Fruit fly (Drosophila melanogaster): Measurements from ENCODE around the gene Sytbeta.

Sytbeta gene

DNA sequence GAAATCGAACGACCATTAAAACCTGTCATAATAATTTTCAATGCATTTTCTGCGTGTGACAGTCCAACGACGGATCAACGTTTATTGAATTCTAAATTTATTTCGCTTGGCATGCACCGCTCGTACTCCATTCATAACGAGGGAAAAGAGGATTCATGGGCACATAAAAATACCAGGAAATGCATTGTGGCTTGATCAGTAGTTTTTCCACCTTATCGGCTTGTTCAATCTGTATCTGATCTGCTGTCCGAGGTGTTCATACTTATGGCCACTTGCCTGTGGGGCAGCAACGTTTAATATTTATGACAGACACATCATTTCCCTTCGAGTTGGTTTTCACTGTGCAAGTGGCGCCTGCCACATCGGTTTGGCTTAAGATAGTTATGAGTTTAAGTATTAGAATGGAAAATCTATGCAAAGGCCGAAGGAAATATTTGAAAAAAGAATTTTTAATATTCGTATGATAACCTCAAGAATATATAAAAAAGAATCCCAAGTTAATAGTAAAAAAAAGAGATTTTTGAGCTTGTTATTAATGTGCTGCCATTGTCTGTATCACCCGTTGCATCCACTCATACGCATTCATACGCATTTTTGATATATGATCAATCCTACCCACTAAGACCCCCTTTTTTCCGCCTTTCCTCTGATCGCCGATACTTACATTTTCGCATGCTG, 57.4 kb downstream of the Sytbeta start (continued):
- TF ChIP-seq Met (GFP tag; optimal IDR thresholded peaks at IDR 0.05) (peak; percentile 42), dsx (GFP tag; optimal IDR thresholded peaks at IDR 0.05; ENCODE audit: poor library complexity, severe bottlenecking) (peak; percentile 8), svp (GFP tag) (peak; percentile 69), acj6 (GFP tag; optimal IDR thresholded peaks at IDR 0.05) (peak; percentile 24), Hr38 (GFP tag; optimal IDR thresholded peaks at IDR 0.05) (no peak), Ets96B (tag; optimal IDR thresholded peaks at IDR 0.05) (peak; percentile 45), Hr4 (GFP tag; optimal IDR thresholded peaks at IDR 0.05) (peak; percentile 31), CG1621 (tag; optimal IDR thresholded peaks at IDR 0.05) (no peak), Gug (GFP tag; IDR thresholded peaks at IDR 0.05) (no peak), CG6792 (GFP tag; optimal IDR thresholded peaks at IDR 0.05) (peak; percentile 8), vri (GFP tag; optimal IDR thresholded peaks at IDR 0.05) (no peak), CG15336 (GFP tag; IDR thresholded peaks at IDR 0.05) (peak; percentile 55), Blimp-1 (GFP tag; optimal IDR thresholded peaks at IDR 0.05) (no peak), CG6276 (GFP tag; optimal IDR thresholded peaks at IDR 0.05) (no peak), Smox (GFP tag; optimal IDR thresholded peaks at IDR 0.05) (peak; percentile 18), esn (GFP tag; optimal IDR thresholded peaks at IDR 0.05) (peak; percentile 28), CG6854 (GFP tag; optimal IDR thresholded peaks at IDR 0.05) (no peak), Eip78C (GFP tag) (peak; percentile 90), achi (GFP tag; optimal IDR thresholded peaks at IDR 0.05) (peak; percentile 54)

DNA sequence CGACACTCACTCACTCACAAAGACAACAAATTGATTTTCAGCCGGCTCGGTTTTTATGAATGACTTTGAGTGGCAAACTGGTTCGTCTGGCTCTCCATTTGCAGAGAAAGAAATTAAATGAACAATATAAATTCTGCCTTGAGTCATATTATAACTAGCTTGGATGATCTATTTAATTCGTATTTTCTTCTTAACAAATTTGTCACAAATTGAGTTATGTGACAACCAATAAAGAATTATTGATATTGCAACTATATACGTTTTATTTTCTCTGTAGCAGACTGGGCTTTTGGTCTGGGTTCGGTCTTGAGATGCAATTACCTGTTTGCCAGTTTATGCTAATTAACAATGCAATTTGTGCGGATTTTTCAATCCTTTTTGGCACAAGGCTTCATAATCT, 58.0 kb downstream of the Sytbeta start:
- peak; percentile 63 for TF ChIP-seq CG4318 (GFP tag; optimal IDR thresholded peaks at IDR 0.05)
- peak; percentile 76 for TF ChIP-seq dsx (GFP tag; optimal IDR thresholded peaks at IDR 0.05; ENCODE audit: poor library complexity, severe bottlenecking)
- peak; percentile 77 for TF ChIP-seq CG8632 (GFP tag; optimal IDR thresholded peaks at IDR 0.05)
- no peak for TF ChIP-seq Blimp-1 (GFP tag; optimal IDR thresholded peaks at IDR 0.05)
- TF ChIP-seq CG34406 (GFP tag; optimal IDR thresholded peaks at IDR 0.05): peak; percentile 67
- peak; percentile 12 for TF ChIP-seq vri (GFP tag; optimal IDR thresholded peaks at IDR 0.05)
- TF ChIP-seq CG6854 (GFP tag; optimal IDR thresholded peaks at IDR 0.05): no peak
- TF ChIP-seq OdsH (GFP tag; optimal IDR thresholded peaks at IDR 0.05): peak; percentile 80
- TF ChIP-seq CG32006 (GFP tag; optimal IDR thresholded peaks at IDR 0.05): peak; percentile 88
- peak; percentile 65 for TF ChIP-seq CG1621 (tag; optimal IDR thresholded peaks at IDR 0.05)
- TF ChIP-seq ss (GFP tag; optimal IDR thresholded peaks at IDR 0.05): peak; percentile 30 to 64
- peak; percentile 77 for TF ChIP-seq Sox14 (GFP tag; optimal IDR thresholded peaks at IDR 0.05)
- peak; percentile 53 for TF ChIP-seq CG8319 (GFP tag; optimal IDR thresholded peaks at IDR 0.05)
- peak; percentile 88 for TF ChIP-seq net (GFP tag; optimal IDR thresholded peaks at IDR 0.05)
- peak; percentile 91 for TF ChIP-seq CG6163 (GFP tag; IDR thresholded peaks at IDR 0.05)
- peak; percentile 97 for TF ChIP-seq CG15336 (GFP tag; IDR thresholded peaks at IDR 0.05)
- TF ChIP-seq CG3919 (GFP tag; optimal IDR thresholded peaks at IDR 0.05): peak; percentile 86
- peak; percentile 72 for TF ChIP-seq topi (GFP tag; optimal IDR thresholded peaks at IDR 0.05)
- peak; percentile 74 for TF ChIP-seq Lpt (GFP tag; optimal IDR thresholded peaks at IDR 0.05)
- peak; percentile 62 for TF ChIP-seq Hr39 (GFP tag; optimal IDR thresholded peaks at IDR 0.05)
- TF ChIP-seq fd59A (GFP tag; optimal IDR thresholded peaks at IDR 0.05): peak; percentile 54
- peak; percentile 55 for TF ChIP-seq CG16779 (tag; optimal IDR thresholded peaks at IDR 0.05)
- TF ChIP-seq fd85E (GFP tag; optimal IDR thresholded peaks at IDR 0.05): no peak
- TF ChIP-seq Hr4 (GFP tag; optimal IDR thresholded peaks at IDR 0.05): peak; percentile 91
- peak; percentile 77 for TF ChIP-seq Sox102F (GFP tag; optimal IDR thresholded peaks at IDR 0.05)
- peak; percentile 56 for TF ChIP-seq spab (GFP tag; optimal IDR thresholded peaks at IDR 0.05)
- peak; percentile 82 for TF ChIP-seq CG6276 (GFP tag; optimal IDR thresholded peaks at IDR 0.05)
- peak; percentile 95 for TF ChIP-seq CG8119 (GFP tag; IDR thresholded peaks at IDR 0.05)
- peak; percentile 87 for TF ChIP-seq pdm3 (GFP tag; optimal IDR thresholded peaks at IDR 0.05)
- peak; percentile 69 for TF ChIP-seq dac (GFP tag; optimal IDR thresholded peaks at IDR 0.05)
- TF ChIP-seq CG11902 (GFP tag; optimal IDR thresholded peaks at IDR 0.05): peak; percentile 49
- no peak for TF ChIP-seq Hr38 (GFP tag; optimal IDR thresholded peaks at IDR 0.05)
- peak; percentile 77 for TF ChIP-seq CG3032 (tag; optimal IDR thresholded peaks at IDR 0.05)
- peak; percentile 87 for TF ChIP-seq CG10631 (GFP tag; optimal IDR thresholded peaks at IDR 0.05)
- peak; percentile 83 for TF ChIP-seq svp (GFP tag)
- TF ChIP-seq CG10669 (GFP tag; optimal IDR thresholded peaks at IDR 0.05): peak; percentile 74
- TF ChIP-seq achi (GFP tag; optimal IDR thresholded peaks at IDR 0.05): peak; percentile 83
- peak; percentile 82 for TF ChIP-seq esn (GFP tag; optimal IDR thresholded peaks at IDR 0.05)
- peak; percentile 76 for TF ChIP-seq CG7368 (GFP tag; optimal IDR thresholded peaks at IDR 0.05)
- TF ChIP-seq Eip78C (GFP tag): peak; percentile 97
- TF ChIP-seq CG6792 (GFP tag; optimal IDR thresholded peaks at IDR 0.05): peak; percentile 88
- TF ChIP-seq salr (GFP tag; optimal IDR thresholded peaks at IDR 0.05): peak; percentile 50 to 65
